Worm (Caenorhabditis elegans) whole organism, L4 larva: ENCODE results near the gene C16C8.22.

Experiments used
- F37D6.2 ChIP-seq: sonication (generic microtip); optimal IDR thresholded peaks from 2 replicates; lab custom pipeline; 2016; ENCODE audit warnings: mild to moderate bottlenecking, missing genetic modification characterization, missing compliant biosample characterization
- ZK337.2 ChIP-seq: fragments of 200-800 bp; sonication (Bioruptor generic); IDR thresholded peaks from 2 replicates; pipeline ENCODE4 v1.3.6; 2022; ENCODE audit warnings: missing genetic modification reagents, missing genetic modification characterization, missing compliant biosample characterization
- daf-12 ChIP-seq: fragments of 150-350 bp; optimal IDR thresholded peaks from 2 replicates; lab custom pipeline; 2014; ENCODE audit warnings: missing biosample characterization, missing genetic modification reagents, missing genetic modification characterization
- dve-1 ChIP-seq: sonication (generic microtip); optimal IDR thresholded peaks from 2 replicates; lab custom pipeline; 2017; ENCODE audit warnings: antibody characterized with exemption, mild to moderate bottlenecking, missing genetic modification characterization, missing compliant biosample characterization; ENCODE audit not compliant: insufficient read depth
- lir-3 ChIP-seq: sonication (generic microtip); optimal IDR thresholded peaks from 2 replicates; lab custom pipeline; 2016; ENCODE audit warnings: mild to moderate bottlenecking, missing genetic modification characterization, missing compliant biosample characterization
- lsy-2 ChIP-seq, 2 experiments: fragments of 150-350 bp in 1 of 2; sonication (generic microtip) in 1 of 2; optimal IDR thresholded peaks; 2 replicates each; lab custom pipeline; 2014 to 2017; ENCODE audit warnings: missing biosample characterization in 2 of 2, missing genetic modification characterization in 2 of 2
- mep-1 ChIP-seq: fragments of 150-350 bp; sonication (generic microtip); optimal IDR thresholded peaks from 3 replicates; lab custom pipeline; 2014; ENCODE audit warnings: missing biosample characterization, missing genetic modification characterization
- nhr-111 ChIP-seq: fragments of 200-800 bp; sonication (Bioruptor generic); optimal IDR thresholded peaks from 2 replicates; lab custom pipeline; 2018; ENCODE audit warnings: mild to moderate bottlenecking, missing genetic modification characterization, missing compliant biosample characterization
- nhr-237 ChIP-seq: sonication (generic microtip); optimal IDR thresholded peaks from 2 replicates; lab custom pipeline; 2017; ENCODE audit warnings: missing biosample characterization, missing genetic modification characterization
- skn-1 ChIP-seq: fragments of 150-350 bp; optimal IDR thresholded peaks from 2 replicates; lab custom pipeline; 2014; ENCODE audit warnings: missing biosample characterization, missing genetic modification characterization
- snpc-4 ChIP-seq: fragments of 150-350 bp; optimal IDR thresholded peaks from 2 replicates; lab custom pipeline; 2014; ENCODE audit warnings: missing biosample characterization, missing genetic modification characterization
- zfp-3 ChIP-seq: fragments of 200-800 bp; sonication (Bioruptor generic); conservative IDR thresholded peaks from 2 replicates; pipeline ENCODE4 v1.3.6; 2022; ENCODE audit warnings: missing genetic modification reagents, missing genetic modification characterization, missing compliant biosample characterization
- ztf-11 ChIP-seq: fragments of 150-350 bp; optimal IDR thresholded peaks from 2 replicates; lab custom pipeline; 2014; ENCODE audit warnings: missing biosample characterization, missing genetic modification characterization

- TF ChIP-seq nhr-111 = no peak
- no peak for TF ChIP-seq snpc-4 (tag; lab: Kevin White, UChicago)
- TF ChIP-seq mep-1 = no peak
- TF ChIP-seq skn-1 = no peak
- no peak for TF ChIP-seq ZK337.2
- no peak for TF ChIP-seq dve-1 (tag; lab: Kevin White, UChicago)
- TF ChIP-seq F37D6.2 (tag; lab: Kevin White, UChicago) = no peak
- no peak for TF ChIP-seq zfp-3 (GFP tag; lab: Robert Waterston, UW)
- no peak for TF ChIP-seq nhr-237
- no peak for TF ChIP-seq lsy-2 (tag; optimal IDR thresholded peaks at IDR 0.05; lab: Kevin White, UChicago)
- no peak for TF ChIP-seq ztf-11 (tag; lab: Kevin White, UChicago)
- no peak for TF ChIP-seq daf-12 (tag; lab: Kevin White, UChicago)
- no peak for TF ChIP-seq lir-3 (tag; lab: Kevin White, UChicago)
These were observed 40.2 kb downstream of the C16C8.22 start, which contains the start of gene nep-10 for ce11 chrII:3402854-3403253.
